Worm (Caenorhabditis elegans) whole organism, L2 larva: ENCODE data around the gene clec-138.

ENCODE experiments used
- C34F6.9 ChIP-seq: fragments of 150-350 bp; optimal IDR thresholded peaks from 2 replicates; lab custom pipeline; 2014; ENCODE audit warnings: missing biosample characterization, missing genetic modification characterization
- F13H6.1 ChIP-seq: sonication (generic microtip); optimal IDR thresholded peaks from 2 replicates; lab custom pipeline; 2016; ENCODE audit warnings: missing genetic modification characterization, missing compliant biosample characterization
- ZK546.5 ChIP-seq: sonication (generic microtip); optimal IDR thresholded peaks from 2 replicates; lab custom pipeline; 2017; ENCODE audit warnings: missing biosample characterization, missing genetic modification characterization
- alr-1 ChIP-seq: fragments of 150-350 bp; optimal IDR thresholded peaks from 2 replicates; lab custom pipeline; 2014; ENCODE audit warnings: missing biosample characterization, missing genetic modification characterization
- ama-1 ChIP-seq: fragments of 150-350 bp; optimal IDR thresholded peaks from 2 replicates; lab custom pipeline; 2018; ENCODE audit warnings: inconsistent platforms
- blmp-1 ChIP-seq: sonication (generic microtip); optimal IDR thresholded peaks from 2 replicates; lab custom pipeline; 2017; ENCODE audit warnings: missing genetic modification characterization, mild to moderate bottlenecking, missing compliant biosample characterization, antibody characterized with exemption, moderate library complexity; ENCODE audit not compliant: insufficient read depth
- ceh-82 ChIP-seq: fragments of 150-350 bp; optimal IDR thresholded peaks from 2 replicates; lab custom pipeline; 2014; ENCODE audit warnings: missing biosample characterization, missing genetic modification characterization
- crh-2 ChIP-seq: sonication (generic microtip); optimal IDR thresholded peaks from 2 replicates; lab custom pipeline; 2017; ENCODE audit warnings: missing biosample characterization, missing genetic modification characterization
- dmd-4 ChIP-seq: sonication (generic microtip); optimal IDR thresholded peaks from 2 replicates; lab custom pipeline; 2017; ENCODE audit warnings: missing biosample characterization, missing genetic modification characterization
- elt-1 ChIP-seq: fragments of 150-350 bp; optimal IDR thresholded peaks from 2 replicates; lab custom pipeline; 2014; ENCODE audit warnings: missing biosample characterization, missing genetic modification characterization
- fos-1 ChIP-seq: fragments of 150-350 bp; optimal IDR thresholded peaks from 2 replicates; lab custom pipeline; 2014; ENCODE audit warnings: missing biosample characterization, missing genetic modification characterization
- gmeb-1 ChIP-seq: fragments of 150-350 bp; optimal IDR thresholded peaks from 2 replicates; lab custom pipeline; 2014; ENCODE audit warnings: missing biosample characterization, missing genetic modification characterization
- lin-39 ChIP-seq: fragments of 150-350 bp; optimal IDR thresholded peaks from 2 replicates; lab custom pipeline; 2014; ENCODE audit warnings: missing biosample characterization, missing genetic modification reagents, missing genetic modification characterization
- lsy-2 ChIP-seq, 2 experiments: fragments of 150-350 bp in 1 of 2; sonication (generic microtip) in 1 of 2; optimal IDR thresholded peaks; 2 replicates each; lab custom pipeline; 2014 to 2017; ENCODE audit warnings: missing biosample characterization in 2 of 2, missing genetic modification characterization in 2 of 2
- mab-5 ChIP-seq: fragments of 150-350 bp; optimal IDR thresholded peaks from 2 replicates; lab custom pipeline; 2014; ENCODE audit warnings: missing biosample characterization, missing genetic modification characterization
- nhr-11 ChIP-seq: fragments of 150-350 bp; optimal IDR thresholded peaks from 2 replicates; lab custom pipeline; 2014; ENCODE audit warnings: missing biosample characterization, missing genetic modification characterization
- nhr-12 ChIP-seq: fragments of 150-350 bp; optimal IDR thresholded peaks from 2 replicates; lab custom pipeline; 2014; ENCODE audit warnings: missing biosample characterization, missing genetic modification characterization
- nhr-129 ChIP-seq: fragments of 150-350 bp; optimal IDR thresholded peaks from 2 replicates; lab custom pipeline; 2014; ENCODE audit warnings: missing biosample characterization, missing genetic modification characterization
- nhr-23 ChIP-seq: fragments of 150-350 bp; optimal IDR thresholded peaks from 2 replicates; lab custom pipeline; 2014; ENCODE audit warnings: missing biosample characterization, missing genetic modification reagents, missing genetic modification characterization
- nhr-25 ChIP-seq: fragments of 150-350 bp; sonication (generic microtip); optimal IDR thresholded peaks from 3 replicates; lab custom pipeline; 2014; ENCODE audit warnings: missing biosample characterization, missing genetic modification characterization
- nhr-6 ChIP-seq: fragments of 150-350 bp; optimal IDR thresholded peaks from 2 replicates; lab custom pipeline; 2014; ENCODE audit warnings: missing biosample characterization, missing genetic modification characterization
- peb-1 ChIP-seq: fragments of 150-350 bp; optimal IDR thresholded peaks from 2 replicates; lab custom pipeline; 2014; ENCODE audit warnings: missing biosample characterization, missing genetic modification characterization
- sem-4 ChIP-seq: fragments of 150-350 bp; optimal IDR thresholded peaks from 2 replicates; lab custom pipeline; 2014; ENCODE audit warnings: missing biosample characterization, missing genetic modification reagents, missing genetic modification characterization
- sma-3 ChIP-seq: sonication (generic microtip); optimal IDR thresholded peaks from 2 replicates; lab custom pipeline; 2016; ENCODE audit warnings: missing genetic modification reagents, missing genetic modification characterization, missing compliant biosample characterization
- unc-55 ChIP-seq: fragments of 150-350 bp; sonication (generic microtip); optimal IDR thresholded peaks from 3 replicates; lab custom pipeline; 2014; ENCODE audit warnings: missing biosample characterization, missing genetic modification reagents, missing genetic modification characterization
- unc-62 ChIP-seq: fragments of 150-350 bp; optimal IDR thresholded peaks from 2 replicates; lab custom pipeline; 2014; ENCODE audit warnings: missing biosample characterization, missing genetic modification reagents, missing genetic modification characterization
- zag-1 ChIP-seq: fragments of 150-350 bp; optimal IDR thresholded peaks from 2 replicates; lab custom pipeline; 2014; ENCODE audit warnings: missing biosample characterization, missing genetic modification characterization
- ztf-11 ChIP-seq: sonication (generic microtip); optimal IDR thresholded peaks from 2 replicates; lab custom pipeline; 2017; ENCODE audit warnings: missing biosample characterization, missing genetic modification characterization
- ztf-4 ChIP-seq: fragments of 150-350 bp; optimal IDR thresholded peaks from 2 replicates; lab custom pipeline; 2014; ENCODE audit warnings: missing biosample characterization, missing genetic modification characterization

clec-138 gene

DNA sequence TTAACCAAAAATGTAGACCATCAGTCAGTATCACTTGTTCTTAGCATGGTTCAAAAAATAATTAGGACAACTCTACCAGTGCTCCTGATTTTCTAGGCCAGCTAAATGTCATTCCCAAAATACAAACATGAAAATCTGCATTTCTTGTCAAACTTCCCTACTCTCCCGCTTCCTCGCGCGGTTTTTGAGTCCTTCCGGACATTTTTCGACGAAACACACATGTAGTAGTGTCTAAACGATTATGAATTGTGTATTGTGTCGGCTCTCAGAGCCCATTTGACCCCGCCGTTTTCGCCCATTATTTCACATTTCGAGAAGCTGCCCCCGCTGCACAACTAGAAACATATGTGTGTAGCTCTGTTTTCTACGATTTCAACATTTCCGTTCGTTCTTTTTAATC, 7.0 kb upstream of the clec-138 start, which contains the start of gene F35D11.1:
Gene F35D11.1 (plus strand): TSS at position 301 of the 400 bp plus-strand sequence.
- no peak for TF ChIP-seq lsy-2 (tag; optimal IDR thresholded peaks at IDR 0.05; lab: Kevin White, UChicago)
- no peak for TF ChIP-seq gmeb-1 (tag; lab: Kevin White, UChicago)

DNA sequence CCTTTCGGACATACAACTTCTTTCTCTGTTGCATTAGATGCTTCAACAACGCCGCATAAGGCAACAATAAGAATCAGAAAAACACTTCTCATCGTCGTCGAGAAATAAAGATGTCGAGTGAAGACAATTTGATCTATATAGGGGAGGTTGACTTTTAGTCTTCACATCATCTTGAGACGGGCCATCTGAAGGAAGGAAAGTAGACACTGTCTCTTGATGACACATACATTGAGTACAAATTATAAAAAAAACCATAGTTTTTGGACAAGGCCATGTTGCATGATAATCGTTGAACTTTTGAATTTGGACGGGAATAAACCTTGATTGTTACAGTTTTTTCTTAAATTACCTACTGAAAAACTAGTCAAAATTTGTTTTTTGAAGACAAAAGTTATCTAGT, 2.0 kb upstream of the clec-138 start, which contains the start of gene clec-139:
Gene clec-139 (minus strand): TSS at position 101 of the 400 bp plus-strand sequence.
- TF ChIP-seq peb-1 (tag; lab: Kevin White, UChicago) = no peak
- TF ChIP-seq blmp-1 (tag; lab: Kevin White, UChicago) = no peak
- TF ChIP-seq ceh-82 (tag; lab: Kevin White, UChicago) = no peak
- TF ChIP-seq unc-55 (GFP tag; lab: Kevin White, UChicago) = no peak

DNA sequence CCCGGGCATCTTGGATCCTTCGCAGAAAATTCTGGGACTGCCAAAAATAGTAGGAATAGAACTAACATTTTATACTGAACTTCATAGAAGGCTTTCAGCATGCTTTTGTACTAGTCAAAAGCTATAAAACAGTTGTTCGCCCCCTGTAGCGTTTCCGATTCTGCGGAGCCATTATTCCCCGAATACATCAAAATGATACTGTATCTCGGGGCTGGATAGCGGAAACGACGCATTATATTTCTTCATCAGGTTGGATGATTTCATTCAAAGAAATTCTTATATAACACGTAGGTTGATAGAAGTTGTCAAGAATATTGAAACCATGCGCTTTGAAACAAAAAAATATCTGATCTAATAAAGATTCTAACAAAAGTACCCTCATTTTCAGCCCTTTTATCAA, 1.6 kb downstream of the clec-138 start, which contains the start of gene clec-137:
Gene clec-137 (minus strand): TSS at position 101 of the 400 bp plus-strand sequence.
- TF ChIP-seq alr-1 (tag; lab: Kevin White, UChicago) = no peak
- no peak for TF ChIP-seq ZK546.5 (tag; lab: Kevin White, UChicago)
- TF ChIP-seq nhr-11 (tag; lab: Kevin White, UChicago) = no peak
- no peak for TF ChIP-seq ztf-11 (tag; lab: Kevin White, UChicago)
- no peak for TF ChIP-seq zag-1 (tag; lab: Kevin White, UChicago)
- TF ChIP-seq ceh-82 (tag; lab: Kevin White, UChicago) = no peak

DNA sequence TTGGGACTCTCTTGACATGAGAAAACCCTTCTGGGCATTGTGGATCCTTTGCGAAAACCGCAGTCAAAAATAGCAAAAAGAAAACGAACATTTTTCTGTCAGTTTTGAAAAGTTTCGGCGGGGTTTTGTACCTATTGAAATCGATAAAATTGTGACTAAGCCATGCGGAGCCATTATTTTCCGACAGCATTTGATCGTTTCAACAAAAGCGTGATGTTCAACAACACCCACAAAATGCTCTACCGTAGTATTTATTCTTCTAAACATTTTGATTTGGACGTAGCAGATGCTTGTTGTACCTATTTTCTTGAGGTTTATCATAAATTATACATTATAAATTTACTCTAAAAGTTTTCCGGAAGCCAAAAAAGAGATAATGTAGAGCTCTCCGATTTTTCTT, 3.2 kb downstream of the clec-138 start, which contains the start of gene clec-136:
Gene clec-136 (minus strand): TSS at position 101 of the 400 bp plus-strand sequence.
- no peak for TF ChIP-seq nhr-23 (tag; lab: Kevin White, UChicago)
- TF ChIP-seq nhr-12 (tag; lab: Kevin White, UChicago) = no peak
- TF ChIP-seq fos-1 (tag; lab: Kevin White, UChicago) = no peak
- TF ChIP-seq F13H6.1 (tag; lab: Kevin White, UChicago) = no peak
- no peak for TF ChIP-seq lin-39

DNA sequence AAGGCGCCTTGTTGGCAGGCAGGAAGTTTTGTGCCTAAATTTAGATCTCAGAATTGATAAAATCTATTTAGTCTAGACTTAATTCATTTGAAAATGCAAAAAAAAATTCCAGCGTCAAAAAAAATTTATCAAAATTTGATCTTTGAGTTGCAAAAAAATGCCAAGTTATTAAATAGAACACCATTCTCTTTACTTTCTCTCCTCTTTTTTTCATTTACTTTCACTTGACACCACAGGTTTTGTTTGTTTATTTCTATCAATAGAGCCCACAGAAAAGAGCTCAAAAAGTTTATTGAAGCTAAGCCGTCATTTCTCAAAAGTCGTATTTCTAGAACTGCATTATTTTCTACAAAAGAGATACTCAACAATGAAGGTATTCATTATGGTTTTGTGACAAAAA, 6.9 kb downstream of the clec-138 start, which contains the start of gene pqn-35:
Gene pqn-35 (plus strand): TSS at position 301 of the 400 bp plus-strand sequence.
- no peak for TF ChIP-seq C34F6.9 (tag; lab: Kevin White, UChicago)
- TF ChIP-seq nhr-12 (tag; lab: Kevin White, UChicago) = no peak
- TF ChIP-seq elt-1 (tag; lab: Kevin White, UChicago) = no peak
- no peak for TF ChIP-seq sma-3 (GFP tag; lab: Kevin White, UChicago)
- TF ChIP-seq ama-1 (lab: Kevin White, UChicago) = no peak
- TF ChIP-seq nhr-6 (tag; lab: Kevin White, UChicago) = no peak
- TF ChIP-seq nhr-11 (tag; lab: Kevin White, UChicago) = no peak
- no peak for TF ChIP-seq nhr-129 (tag; lab: Kevin White, UChicago)
- no peak for TF ChIP-seq lin-39
- no peak for TF ChIP-seq mab-5 (tag; lab: Kevin White, UChicago)
- no peak for TF ChIP-seq unc-62 (GFP tag; lab: Kevin White, UChicago)
- no peak for TF ChIP-seq zag-1 (tag; lab: Kevin White, UChicago)
- no peak for TF ChIP-seq dmd-4 (tag; lab: Kevin White, UChicago)
- TF ChIP-seq ZK546.5 (tag; lab: Kevin White, UChicago) = no peak
- TF ChIP-seq sem-4 = no peak
- no peak for TF ChIP-seq alr-1 (tag; lab: Kevin White, UChicago)
- TF ChIP-seq nhr-25 (tag; lab: Kevin White, UChicago) = no peak
- no peak for TF ChIP-seq ztf-4 (tag; lab: Kevin White, UChicago)

DNA sequence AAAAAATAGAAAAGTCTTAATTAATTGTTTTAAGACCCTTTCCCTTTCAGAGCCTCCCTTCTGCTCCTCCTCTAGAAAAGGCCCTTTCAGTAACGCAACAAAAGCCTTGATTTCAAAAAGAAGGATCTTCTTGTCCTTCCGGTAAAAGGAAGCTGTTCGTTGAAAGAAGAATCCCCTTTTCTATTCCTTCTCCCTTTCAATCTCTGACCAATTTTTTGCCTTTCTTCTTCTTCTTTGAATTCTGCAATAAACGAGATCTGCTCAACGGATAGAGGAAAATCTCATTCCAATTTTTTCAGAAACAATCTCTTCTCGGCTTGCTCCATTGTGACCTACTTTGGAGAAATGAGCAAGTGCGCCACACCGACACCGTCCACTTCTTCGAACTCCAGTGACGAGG, 11.5 kb downstream of the clec-138 start, which contains the start of gene F35D11.3:
Gene F35D11.3 (plus strand): TSS at position 300 of the 400 bp plus-strand sequence.
- TF ChIP-seq alr-1 (tag; lab: Kevin White, UChicago) (no peak), ztf-11 (tag; lab: Kevin White, UChicago) (no peak)
- TF ChIP-seq, all 48 proteins: peak for 0

DNA sequence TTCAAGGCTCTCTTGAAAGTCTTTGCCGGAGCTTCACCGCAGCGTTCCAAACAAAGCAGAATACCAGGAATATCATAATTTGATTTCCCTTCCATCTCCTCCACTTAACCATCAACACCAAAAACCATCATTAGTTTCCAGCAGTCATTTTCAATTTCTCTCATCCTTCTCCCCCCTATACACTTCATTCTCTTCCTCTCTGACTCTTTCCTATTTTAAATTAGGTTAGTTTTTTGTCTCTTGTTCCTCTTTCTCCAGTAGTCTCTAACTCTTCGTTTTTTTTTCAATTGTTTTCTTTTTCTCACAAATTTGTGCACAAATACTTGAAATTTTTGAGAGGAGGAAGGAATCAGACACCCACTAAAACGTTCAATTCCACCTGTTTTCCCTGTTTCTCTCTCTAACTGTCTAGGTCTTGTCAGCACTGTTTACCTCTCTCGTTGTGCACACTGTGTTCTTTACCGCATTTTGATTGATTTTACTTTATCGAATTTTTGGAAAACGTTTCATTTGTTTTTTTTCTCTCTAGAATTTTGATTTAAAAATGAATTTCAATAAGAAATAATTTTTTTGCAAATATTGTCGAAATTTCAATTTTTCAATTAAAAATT, 12.8 kb downstream of the clec-138 start:
- TF ChIP-seq C34F6.9 (tag; lab: Kevin White, UChicago) (peak; percentile 32), crh-2 (tag; lab: Kevin White, UChicago) (peak; percentile 23), fos-1 (tag; lab: Kevin White, UChicago) (peak; percentile 26), dmd-4 (tag; lab: Kevin White, UChicago) (no peak)
